Fruit fly (Drosophila melanogaster) whole organism, embryonic: ENCODE measurements around the gene BG642167.
A peak's percentile ranks its signal among the peaks of the same experiment; 100 is the strongest.

Source experiments
- Awh ChIP-seq: fragments of 200-800 bp; sonication (Bioruptor generic); IDR thresholded peaks from 2 replicates; pipeline ENCODE4, ENCODE4 v1.3.6; 2022; ENCODE audit warnings: missing biosample characterization, missing genetic modification characterization
- CG1024 ChIP-seq: fragments of 200-800 bp; sonication (Bioruptor generic); IDR thresholded peaks from 2 replicates; pipeline ENCODE4 v1.3.6; 2022; ENCODE audit warnings: missing biosample characterization, missing genetic modification characterization
- CG11247 ChIP-seq: fragments of 200-800 bp; sonication (Bioruptor generic); IDR thresholded peaks from 2 replicates; pipeline ENCODE4 v1.3.6; 2022; ENCODE audit warnings: missing biosample characterization, missing genetic modification characterization
- CG11504 ChIP-seq: fragments of 200-800 bp; sonication (Bioruptor generic); optimal IDR thresholded peaks from 3 replicates; lab custom pipeline; 2019; ENCODE audit warnings: missing biosample characterization, mild to moderate bottlenecking, missing genetic modification characterization, moderate library complexity
- CG12769 ChIP-seq: fragments of 200-800 bp; sonication (Bioruptor generic); optimal IDR thresholded peaks from 2 replicates; lab custom pipeline; 2019; ENCODE audit warnings: missing biosample characterization, mild to moderate bottlenecking, missing genetic modification characterization, moderate library complexity
- CG13894 ChIP-seq: fragments of 200-800 bp; sonication (Bioruptor generic); optimal IDR thresholded peaks from 3 replicates; lab custom pipeline; 2018; ENCODE audit warnings: missing biosample characterization, mild to moderate bottlenecking, missing genetic modification characterization, moderate library complexity
- CG16813 ChIP-seq: fragments of 200-800 bp; sonication (Bioruptor generic); IDR thresholded peaks from 3 replicates; pipeline ENCODE4 v1.3.6; 2022; ENCODE audit warnings: missing biosample characterization, missing genetic modification characterization; ENCODE audit not compliant: partially characterized antibody
- CG16815 ChIP-seq: fragments of 200-800 bp; sonication (Bioruptor generic); optimal IDR thresholded peaks from 3 replicates; lab custom pipeline; 2017; ENCODE audit warnings: missing biosample characterization, mild to moderate bottlenecking, missing genetic modification characterization
- CG17186 ChIP-seq: fragments of 200-800 bp; sonication (Bioruptor generic); optimal IDR thresholded peaks from 3 replicates; lab custom pipeline; 2017; ENCODE audit warnings: missing biosample characterization, missing genetic modification reagents, missing genetic modification characterization
- CG17361 ChIP-seq: fragments of 200-800 bp; sonication (Bioruptor generic); IDR thresholded peaks from 3 replicates; pipeline ENCODE4 v1.3.6; 2022; ENCODE audit warnings: missing biosample characterization, missing genetic modification characterization
- CG17912 ChIP-seq: fragments of 200-800 bp; sonication (Bioruptor generic); optimal IDR thresholded peaks from 2 replicates; lab custom pipeline; 2018; ENCODE audit warnings: missing biosample characterization, mild to moderate bottlenecking, missing genetic modification characterization
- CG2116 ChIP-seq: fragments of 200-800 bp; sonication (Bioruptor generic); optimal IDR thresholded peaks from 3 replicates; lab custom pipeline; 2018; ENCODE audit warnings: missing biosample characterization, mild to moderate bottlenecking, missing genetic modification characterization
- CG2199 ChIP-seq: fragments of 200-800 bp; sonication (Bioruptor generic); IDR thresholded peaks from 3 replicates; pipeline ENCODE4 v1.3.6; 2022; ENCODE audit warnings: missing biosample characterization, missing genetic modification characterization
- CG30403 ChIP-seq: fragments of 200-800 bp; sonication (Bioruptor generic); optimal IDR thresholded peaks from 3 replicates; lab custom pipeline; 2016; ENCODE audit warnings: missing biosample characterization, missing genetic modification characterization
- CG3065 ChIP-seq: fragments of 200-800 bp; sonication (Bioruptor generic); optimal IDR thresholded peaks from 2 replicates; lab custom pipeline; 2016; ENCODE audit warnings: missing biosample characterization, missing genetic modification characterization
- CG33213 ChIP-seq: fragments of 200-800 bp; sonication (Bioruptor generic); optimal IDR thresholded peaks from 3 replicates; lab custom pipeline; 2016; ENCODE audit warnings: missing biosample characterization, missing genetic modification characterization
- CG33557 ChIP-seq: fragments of 200-800 bp; sonication (Bioruptor generic); optimal IDR thresholded peaks from 2 replicates; lab custom pipeline; 2019; ENCODE audit warnings: missing biosample characterization, mild to moderate bottlenecking, missing genetic modification characterization, moderate library complexity
- CG34376 ChIP-seq: fragments of 200-800 bp; sonication (Bioruptor generic); optimal IDR thresholded peaks from 2 replicates; lab custom pipeline; 2018; ENCODE audit warnings: missing biosample characterization, mild to moderate bottlenecking, missing genetic modification characterization
- CG4617 ChIP-seq: fragments of 200-800 bp; sonication (Bioruptor generic); optimal IDR thresholded peaks from 3 replicates; lab custom pipeline; 2016; ENCODE audit warnings: missing biosample characterization, missing genetic modification characterization, borderline replicate concordance
- CG4707 ChIP-seq: fragments of 200-800 bp; sonication (Bioruptor generic); optimal IDR thresholded peaks from 2 replicates; lab custom pipeline; 2018; ENCODE audit warnings: missing biosample characterization, mild to moderate bottlenecking, missing genetic modification characterization, moderate library complexity
- CG7987 ChIP-seq: fragments of 200-800 bp; sonication (Bioruptor generic); optimal IDR thresholded peaks from 2 replicates; lab custom pipeline; 2018; ENCODE audit warnings: missing biosample characterization, mild to moderate bottlenecking, missing genetic modification characterization, moderate library complexity
- CG9215 ChIP-seq: fragments of 200-800 bp; sonication (Bioruptor generic); IDR thresholded peaks from 2 replicates; pipeline ENCODE4 v1.3.6; 2022; ENCODE audit warnings: missing biosample characterization, missing genetic modification characterization
- CG9727 ChIP-seq: fragments of 200-800 bp; sonication (Bioruptor generic); optimal IDR thresholded peaks from 3 replicates; lab custom pipeline; 2017; ENCODE audit warnings: missing biosample characterization, mild to moderate bottlenecking, missing genetic modification characterization
- CG9932 ChIP-seq: fragments of 200-800 bp; sonication (Bioruptor generic); IDR thresholded peaks from 2 replicates; pipeline ENCODE4 v1.3.6; 2022; ENCODE audit warnings: missing biosample characterization, missing genetic modification characterization
- Dp ChIP-seq: fragments of 200-800 bp; sonication (Bioruptor generic); optimal IDR thresholded peaks from 2 replicates; lab custom pipeline; 2018; ENCODE audit warnings: missing biosample characterization, mild to moderate bottlenecking, missing genetic modification characterization, moderate library complexity
- Hand ChIP-seq: fragments of 200-800 bp; sonication (Bioruptor generic); optimal IDR thresholded peaks from 2 replicates; lab custom pipeline; 2017; ENCODE audit warnings: mild to moderate bottlenecking, missing biosample characterization, missing genetic modification reagents, missing genetic modification characterization
- MBD-R2 ChIP-seq: fragments of 200-800 bp; sonication (Bioruptor generic); IDR thresholded peaks from 2 replicates; pipeline ENCODE4 v1.3.6; 2022; ENCODE audit warnings: missing biosample characterization, missing genetic modification characterization
- MESR4 ChIP-seq: fragments of 200-800 bp; sonication (Bioruptor generic); optimal IDR thresholded peaks from 2 replicates; lab custom pipeline; 2018; ENCODE audit warnings: missing biosample characterization, mild to moderate bottlenecking, missing genetic modification characterization, moderate library complexity
- NC2α ChIP-seq: fragments of 200-800 bp; sonication (Bioruptor generic); optimal IDR thresholded peaks from 2 replicates; lab custom pipeline; 2016; ENCODE audit warnings: missing biosample characterization, missing genetic modification characterization
- Opbp ChIP-seq: fragments of 200-800 bp; sonication (Bioruptor generic); IDR thresholded peaks from 3 replicates; pipeline ENCODE4 v1.3.6; 2022; ENCODE audit warnings: missing biosample characterization, missing genetic modification characterization; ENCODE audit not compliant: partially characterized antibody
- Rx ChIP-seq: fragments of 200-800 bp; sonication (Bioruptor generic); IDR thresholded peaks from 2 replicates; pipeline ENCODE4 v1.3.6; 2022; ENCODE audit warnings: missing biosample characterization, missing genetic modification characterization
- aop ChIP-seq: fragments of 200-800 bp; sonication (Bioruptor generic); IDR thresholded peaks from 2 replicates; pipeline ENCODE4 v1.3.6; 2022; ENCODE audit warnings: missing biosample characterization, missing genetic modification characterization
- ato ChIP-seq: fragments of 200-800 bp; sonication (Bioruptor generic); IDR thresholded peaks from 2 replicates; pipeline ENCODE4 v1.3.6; 2022; ENCODE audit warnings: missing biosample characterization, missing genetic modification characterization; ENCODE audit not compliant: partially characterized antibody
- chn ChIP-seq: fragments of 200-800 bp; sonication (Bioruptor generic); optimal IDR thresholded peaks from 2 replicates; lab custom pipeline; 2016; ENCODE audit warnings: missing biosample characterization, missing genetic modification characterization
- corto ChIP-seq: fragments of 200-800 bp; sonication (Bioruptor generic); optimal IDR thresholded peaks from 2 replicates; lab custom pipeline; 2016; ENCODE audit warnings: missing biosample characterization, mild to moderate bottlenecking, missing genetic modification characterization, moderate library complexity
- da ChIP-seq: fragments of 200-800 bp; sonication (Bioruptor generic); optimal IDR thresholded peaks from 2 replicates; lab custom pipeline; 2016; ENCODE audit warnings: missing biosample characterization, missing genetic modification characterization
- eve ChIP-seq, 2 experiments: fragments of >200 bp; optimal IDR thresholded peaks; 2 replicates each; lab custom pipeline; 2017; ENCODE audit warnings: missing biosample characterization in 2 of 2, missing genetic modification characterization in 2 of 2
- gfzf ChIP-seq: fragments of 200-800 bp; sonication (Bioruptor generic); optimal IDR thresholded peaks from 2 replicates; lab custom pipeline; 2016; ENCODE audit warnings: missing biosample characterization, mild to moderate bottlenecking, missing genetic modification characterization, moderate library complexity
- hkb ChIP-seq, 2 experiments: fragments of 200-800 bp in 1 of 2; fragments of >200 bp in 1 of 2; sonication (Bioruptor generic) in 1 of 2; IDR thresholded peaks in 1 of 2; optimal IDR thresholded peaks in 1 of 2; 2 replicates each; pipeline versions ENCODE4 v1.3.6 to Lab custom; 2017 to 2022; ENCODE audit warnings: missing biosample characterization in 1 of 2, missing genetic modification characterization in 1 of 2
- kni ChIP-seq: fragments of 200-800 bp; sonication (Bioruptor generic); optimal IDR thresholded peaks from 3 replicates; lab custom pipeline; 2017; ENCODE audit warnings: mild to moderate bottlenecking, missing biosample characterization, missing genetic modification reagents, missing genetic modification characterization
- lilli ChIP-seq: fragments of 200-800 bp; sonication (Bioruptor generic); optimal IDR thresholded peaks from 3 replicates; lab custom pipeline; 2016; ENCODE audit warnings: missing biosample characterization, missing genetic modification characterization
- onecut ChIP-seq: fragments of 200-800 bp; sonication (Bioruptor generic); IDR thresholded peaks from 2 replicates; pipeline ENCODE4 v1.3.6; 2022; ENCODE audit warnings: missing biosample characterization, missing genetic modification characterization
- pho ChIP-seq: fragments of 200-800 bp; sonication (Bioruptor generic); optimal IDR thresholded peaks from 2 replicates; lab custom pipeline; 2016; ENCODE audit warnings: missing biosample characterization, missing genetic modification characterization
- rib ChIP-seq: fragments of 200-800 bp; sonication (Bioruptor generic); IDR thresholded peaks from 2 replicates; pipeline ENCODE4 v1.3.6; 2022; ENCODE audit warnings: missing biosample characterization, missing genetic modification characterization
- row ChIP-seq: fragments of 200-800 bp; sonication (Bioruptor generic); IDR thresholded peaks from 3 replicates; pipeline ENCODE4 v1.3.6; 2022; ENCODE audit warnings: missing biosample characterization, missing genetic modification characterization
- slou ChIP-seq: fragments of 200-800 bp; sonication (Bioruptor generic); optimal IDR thresholded peaks from 3 replicates; lab custom pipeline; 2016; ENCODE audit warnings: missing biosample characterization, missing genetic modification characterization
- sob ChIP-seq: fragments of 200-800 bp; sonication (Bioruptor generic); IDR thresholded peaks from 2 replicates; pipeline ENCODE4 v1.3.6; 2022; ENCODE audit warnings: missing biosample characterization, missing genetic modification characterization
- tgo ChIP-seq: fragments of 200-800 bp; sonication (Bioruptor generic); IDR thresholded peaks from 3 replicates; pipeline ENCODE4 v1.3.6; 2022; ENCODE audit warnings: missing biosample characterization, missing genetic modification characterization
- unc-4 ChIP-seq: fragments of 200-800 bp; sonication (Bioruptor generic); IDR thresholded peaks from 2 replicates; pipeline ENCODE4 v1.3.6; 2022; ENCODE audit warnings: missing biosample characterization, missing genetic modification characterization; ENCODE audit not compliant: partially characterized antibody
- vvl ChIP-seq: fragments of 200-800 bp; sonication (Bioruptor generic); IDR thresholded peaks from 2 replicates; pipeline ENCODE4 v1.3.6; 2022; ENCODE audit warnings: missing biosample characterization, missing genetic modification characterization

BG642167 gene

dm6 chr3R:25851224-25851682 lies 45.0 kb downstream of the BG642167 start, which contains the start of the genes CG14545 and CG5886 (continued):
- TF ChIP-seq corto (GFP tag; lab: Kevin White, UChicago) (no peak), CG4617 (peak; percentile 29), pho (GFP tag; lab: Kevin White, UChicago) (peak; percentile 24), CG33213 (GFP tag; lab: Kevin White, UChicago) (peak; percentile 36), Rx (GFP tag; lab: Robert Waterston, UW) (peak; percentile 26; the same call in 1 of the 2 replicates), CG2199 (no peak), CG17186 (GFP tag; lab: Kevin White, UChicago) (peak; percentile 100), CG2116 (GFP tag; lab: Kevin White, UChicago) (peak; percentile 37), CG12769 (no peak), CG11504 (tag; lab: Kevin White, UChicago) (peak; percentile 10), ato (GFP tag; lab: Robert Waterston, UW) (no peak), MBD-R2 (peak; percentile 44; the same call in 1 of the 2 replicates), CG16813 (GFP tag; lab: Robert Waterston, UW) (no peak), gfzf (GFP tag; lab: Kevin White, UChicago) (peak; percentile 91), CG9215 (GFP tag; lab: Robert Waterston, UW) (no peak), CG33557 (GFP tag; lab: Kevin White, UChicago) (peak; percentile 16), CG13894 (tag; lab: Kevin White, UChicago) (no peak), lilli (GFP tag; lab: Kevin White, UChicago) (peak; percentile 15), hkb (optimal IDR thresholded peaks at IDR 0.05; lab: Kevin White, UChicago) (peak; percentile 93), hkb (GFP tag; IDR thresholded peaks at IDR 0.05; lab: Robert Waterston, UW) (no peak), Awh (GFP tag; lab: Robert Waterston, UW) (no peak), CG34376 (no peak), CG1024 (GFP tag; lab: Robert Waterston, UW) (no peak), Dp (GFP tag; lab: Kevin White, UChicago) (peak; percentile 80), CG30403 (GFP tag; lab: Kevin White, UChicago) (peak; percentile 23), NC2α (GFP tag; lab: Kevin White, UChicago) (no peak)

DNA sequence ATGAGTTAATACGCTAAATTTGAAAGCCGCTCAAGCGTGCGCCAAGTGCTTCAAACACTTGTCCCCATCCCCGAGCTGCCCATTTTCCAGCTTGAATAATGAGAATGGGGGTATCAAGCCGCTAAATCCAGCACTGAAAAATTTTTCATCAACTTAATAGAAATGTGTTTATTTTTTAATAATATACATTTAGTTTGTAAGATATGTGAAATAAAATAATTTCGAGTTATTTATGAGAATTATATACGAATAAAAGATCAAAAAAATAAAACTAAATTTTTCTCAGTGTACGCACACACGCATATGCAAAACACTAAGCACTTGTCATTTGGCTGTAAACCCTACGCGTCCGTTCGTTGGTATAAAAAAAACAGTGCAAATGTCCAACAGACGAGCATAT lies 48.6 kb downstream of the BG642167 start:
- TF ChIP-seq CG17361 (no peak), rib (GFP tag; lab: Robert Waterston, UW) (no peak), kni (GFP tag; lab: Kevin White, UChicago) (no peak), Opbp (GFP tag; lab: Robert Waterston, UW) (no peak), chn (GFP tag; lab: Kevin White, UChicago) (no peak), CG11247 (GFP tag; lab: Robert Waterston, UW) (0 out of 2 replicates have a peak, but pooled peaks have one; percentile 12), CG9727 (GFP tag; lab: Kevin White, UChicago) (peak; percentile 11), MESR4 (no peak), onecut (GFP tag; lab: Robert Waterston, UW) (no peak), CG3065 (GFP tag; lab: Kevin White, UChicago) (no peak), tgo (GFP tag; lab: Robert Waterston, UW) (no peak), unc-4 (GFP tag; lab: Robert Waterston, UW) (no peak), slou (GFP tag; lab: Kevin White, UChicago) (no peak), da (no peak), CG4707 (GFP tag; lab: Kevin White, UChicago) (no peak), row (GFP tag; lab: Robert Waterston, UW) (peak; percentile 35; the same call in 1 of the 3 replicates), CG16815 (GFP tag; lab: Kevin White, UChicago) (no peak), sob (no peak), CG17912 (no peak), vvl (GFP tag; lab: Robert Waterston, UW) (0 out of 2 replicates have a peak, but pooled peaks have one; percentile 35), CG7987 (GFP tag; lab: Kevin White, UChicago) (no peak), Hand (GFP tag; lab: Kevin White, UChicago) (no peak), eve (GFP tag; optimal IDR thresholded peaks at IDR 0.05; lab: Kevin White, UChicago) (peak in 1 of 2 experiments; percentile 41), aop (GFP tag; lab: Robert Waterston, UW) (no peak), CG9932 (GFP tag; lab: Robert Waterston, UW) (no peak)
